Worm (Caenorhabditis elegans) whole organism, L1 larva: ENCODE measurements around the gene F22B5.10.

Experiments
- C34B4.2 ChIP-seq: sonication (generic microtip); optimal IDR thresholded peaks from 2 replicates; lab custom pipeline; 2017; ENCODE audit warnings: mild to moderate bottlenecking, missing genetic modification characterization, missing compliant biosample characterization
- F16B12.6 ChIP-seq: fragments of 150-350 bp; optimal IDR thresholded peaks from 2 replicates; lab custom pipeline; 2014; ENCODE audit warnings: missing biosample characterization, missing genetic modification characterization
- Y116A8C.19 ChIP-seq: sonication (generic microtip); optimal IDR thresholded peaks from 2 replicates; lab custom pipeline; 2016; ENCODE audit warnings: missing compliant biosample characterization, missing genetic modification characterization, borderline replicate concordance
- aly-2 ChIP-seq: fragments of 150-350 bp; optimal IDR thresholded peaks from 2 replicates; lab custom pipeline; 2014; ENCODE audit warnings: missing biosample characterization, missing genetic modification characterization
- ama-1 ChIP-seq: fragments of 150-350 bp; optimal IDR thresholded peaks from 2 replicates; lab custom pipeline; 2014
- blmp-1 ChIP-seq: fragments of 150-350 bp; optimal IDR thresholded peaks from 2 replicates; lab custom pipeline; 2014; ENCODE audit warnings: missing biosample characterization, missing genetic modification characterization
- ceh-63 ChIP-seq: fragments of 200-800 bp; sonication (Bioruptor generic); optimal IDR thresholded peaks from 2 replicates; lab custom pipeline; 2018; ENCODE audit warnings: mild to moderate bottlenecking, missing genetic modification characterization, missing compliant biosample characterization
- ceh-90 ChIP-seq: sonication (generic microtip); optimal IDR thresholded peaks from 2 replicates; lab custom pipeline; 2016; ENCODE audit warnings: missing genetic modification characterization, missing compliant biosample characterization
- dpl-1 ChIP-seq, 3 experiments: fragments of 150-350 bp in 2 of 3; sonication (generic microtip) in 1 of 3; optimal IDR thresholded peaks; 2 replicates each; lab custom pipeline; 2014 to 2017; ENCODE audit warnings: missing biosample characterization in 3 of 3, missing genetic modification characterization in 3 of 3, missing genetic modification reagents in 3 of 3
- dsc-1 ChIP-seq: sonication (generic microtip); optimal IDR thresholded peaks from 2 replicates; lab custom pipeline; 2016; ENCODE audit warnings: mild to moderate bottlenecking, missing genetic modification characterization, missing compliant biosample characterization
- efl-1 ChIP-seq, 4 experiments: fragments of 150-350 bp; optimal IDR thresholded peaks in 3 of 4; peaks in 1 of 4; 1 replicate in 1 of 4; 2 replicates in 3 of 4; lab custom pipeline; 2014; ENCODE audit warnings: missing biosample characterization in 2 of 4, missing genetic modification characterization in 2 of 4, missing genetic modification reagents in 2 of 4
- efl-3 ChIP-seq: fragments of 200-800 bp; sonication (Bioruptor generic); optimal IDR thresholded peaks from 2 replicates; lab custom pipeline; 2018; ENCODE audit warnings: mild to moderate bottlenecking, missing genetic modification characterization, missing compliant biosample characterization
- elt-3 ChIP-seq, 6 experiments: fragments of 150-350 bp in 1 of 6; sonication (generic microtip); optimal IDR thresholded peaks; 2 replicates each; lab custom pipeline; 2017 to 2018; ENCODE audit warnings: missing biosample characterization in 6 of 6, missing genetic modification characterization in 6 of 6, inconsistent platforms in 1 of 6
- fos-1 ChIP-seq: fragments of 150-350 bp; optimal IDR thresholded peaks from 2 replicates; lab custom pipeline; 2014; ENCODE audit warnings: missing biosample characterization, missing genetic modification characterization
- hlh-17 ChIP-seq: fragments of 200-800 bp; sonication (Bioruptor generic); optimal IDR thresholded peaks from 2 replicates; lab custom pipeline; 2018; ENCODE audit warnings: missing genetic modification characterization, mild to moderate bottlenecking, missing compliant biosample characterization, moderate library complexity, borderline replicate concordance
- hlh-4 ChIP-seq: sonication (generic microtip); optimal IDR thresholded peaks from 2 replicates; lab custom pipeline; 2016; ENCODE audit warnings: mild to moderate bottlenecking, missing genetic modification characterization, missing compliant biosample characterization
- hpl-2 ChIP-seq: fragments of 150-350 bp; optimal IDR thresholded peaks from 2 replicates; lab custom pipeline; 2014; ENCODE audit warnings: missing biosample characterization, missing genetic modification reagents, missing genetic modification characterization
- isw-1 ChIP-seq: fragments of 200-800 bp; sonication (Bioruptor generic); IDR thresholded peaks from 2 replicates; pipeline ENCODE4 v1.3.6; 2022; ENCODE audit warnings: missing genetic modification characterization, missing compliant biosample characterization
- jun-1 ChIP-seq: fragments of 150-350 bp; optimal IDR thresholded peaks from 2 replicates; lab custom pipeline; 2014; ENCODE audit warnings: missing biosample characterization, missing genetic modification reagents, missing genetic modification characterization
- lin-14 ChIP-seq: fragments of 200-800 bp; sonication (Bioruptor generic); optimal IDR thresholded peaks from 2 replicates; lab custom pipeline; 2018; ENCODE audit warnings: mild to moderate bottlenecking, missing genetic modification characterization, moderate library complexity, missing compliant biosample characterization
- lin-35 ChIP-seq, 2 experiments: fragments of 150-350 bp; optimal IDR thresholded peaks; 2 replicates each; lab custom pipeline; 2014; ENCODE audit warnings: missing biosample characterization in 2 of 2, missing genetic modification characterization in 2 of 2, missing genetic modification reagents in 2 of 2
- lin-39 ChIP-seq: fragments of 150-350 bp; optimal IDR thresholded peaks from 2 replicates; lab custom pipeline; 2014; ENCODE audit warnings: missing biosample characterization, missing genetic modification reagents, missing genetic modification characterization
- lir-3 ChIP-seq: sonication (generic microtip); optimal IDR thresholded peaks from 2 replicates; lab custom pipeline; 2016; ENCODE audit warnings: mild to moderate bottlenecking, missing genetic modification characterization, moderate library complexity, missing compliant biosample characterization; ENCODE audit not compliant: poor library complexity
- lsy-2 ChIP-seq, 2 experiments: fragments of 150-350 bp; optimal IDR thresholded peaks; 2 replicates each; lab custom pipeline; 2014; ENCODE audit warnings: missing biosample characterization in 2 of 2, missing genetic modification characterization in 2 of 2
- mab-9 ChIP-seq: fragments of 200-800 bp; sonication (Bioruptor generic); IDR thresholded peaks from 2 replicates; pipeline ENCODE4 v1.3.6; 2022; ENCODE audit warnings: missing genetic modification reagents, missing genetic modification characterization, missing compliant biosample characterization
- mdl-1 ChIP-seq, 2 experiments: fragments of 150-350 bp; optimal IDR thresholded peaks; 2 replicates each; lab custom pipeline; 2014 to 2017; ENCODE audit warnings: missing biosample characterization in 2 of 2, missing genetic modification characterization in 2 of 2, inconsistent platforms in 1 of 2
- mep-1 ChIP-seq: fragments of 150-350 bp; optimal IDR thresholded peaks from 2 replicates; lab custom pipeline; 2014; ENCODE audit warnings: missing biosample characterization, missing genetic modification characterization
- nhr-19 ChIP-seq: fragments of 200-800 bp; sonication (Bioruptor generic); conservative IDR thresholded peaks from 2 replicates; pipeline ENCODE4 v1.3.6; 2022; ENCODE audit warnings: missing genetic modification characterization, missing compliant biosample characterization
- nhr-20 ChIP-seq: sonication (generic microtip); optimal IDR thresholded peaks from 2 replicates; lab custom pipeline; 2016; ENCODE audit warnings: mild to moderate bottlenecking, missing genetic modification characterization, missing compliant biosample characterization
- nhr-237 ChIP-seq: fragments of 150-350 bp; optimal IDR thresholded peaks from 2 replicates; lab custom pipeline; 2014; ENCODE audit warnings: missing biosample characterization, missing genetic modification characterization
- nhr-28 ChIP-seq: fragments of 150-350 bp; optimal IDR thresholded peaks from 2 replicates; lab custom pipeline; 2014; ENCODE audit warnings: missing biosample characterization, missing genetic modification characterization
- nhr-71 ChIP-seq: sonication (generic microtip); optimal IDR thresholded peaks from 2 replicates; lab custom pipeline; 2016; ENCODE audit warnings: mild to moderate bottlenecking, missing genetic modification characterization, moderate library complexity, missing compliant biosample characterization
- nhr-77 ChIP-seq: fragments of 150-350 bp; optimal IDR thresholded peaks from 2 replicates; lab custom pipeline; 2014; ENCODE audit warnings: missing biosample characterization, missing genetic modification characterization
- nhr-84 ChIP-seq: sonication (generic microtip); optimal IDR thresholded peaks from 2 replicates; lab custom pipeline; 2017; ENCODE audit warnings: missing biosample characterization, missing genetic modification characterization
- nhr-85 ChIP-seq: sonication (generic microtip); peaks from one replicate; lab custom pipeline; 2016; ENCODE audit warnings: missing genetic modification characterization, inconsistent platforms, missing compliant biosample characterization
- nhr-90 ChIP-seq: sonication (generic microtip); optimal IDR thresholded peaks from 2 replicates; lab custom pipeline; 2016; ENCODE audit warnings: mild to moderate bottlenecking, missing genetic modification characterization, missing compliant biosample characterization; ENCODE audit not compliant: poor library complexity
- pag-3 ChIP-seq: sonication (generic microtip); optimal IDR thresholded peaks from 2 replicates; lab custom pipeline; 2017; ENCODE audit warnings: missing genetic modification characterization, mild to moderate bottlenecking, missing compliant biosample characterization, antibody characterized with exemption, borderline replicate concordance; ENCODE audit not compliant: insufficient read depth
- rnt-1 ChIP-seq: sonication (generic microtip); optimal IDR thresholded peaks from 2 replicates; lab custom pipeline; 2016; ENCODE audit warnings: mild to moderate bottlenecking, missing genetic modification characterization, moderate library complexity, missing compliant biosample characterization
- skn-1 ChIP-seq: fragments of 150-350 bp; optimal IDR thresholded peaks from 2 replicates; lab custom pipeline; 2014; ENCODE audit warnings: missing biosample characterization, missing genetic modification characterization
- snpc-4 ChIP-seq: fragments of 150-350 bp; optimal IDR thresholded peaks from 2 replicates; lab custom pipeline; 2014; ENCODE audit warnings: missing biosample characterization, missing genetic modification characterization
- snu-23 ChIP-seq: sonication (generic microtip); optimal IDR thresholded peaks from 2 replicates; lab custom pipeline; 2016; ENCODE audit warnings: missing genetic modification characterization, missing compliant biosample characterization
- sox-4 ChIP-seq: sonication (generic microtip); optimal IDR thresholded peaks from 2 replicates; lab custom pipeline; 2016; ENCODE audit warnings: missing genetic modification characterization, missing compliant biosample characterization
- sptf-1 ChIP-seq: fragments of 150-350 bp; optimal IDR thresholded peaks from 2 replicates; lab custom pipeline; 2014; ENCODE audit warnings: missing biosample characterization, missing genetic modification characterization
- sup-37 ChIP-seq: fragments of 200-800 bp; sonication (Bioruptor generic); optimal IDR thresholded peaks from 2 replicates; lab custom pipeline; 2018; ENCODE audit warnings: mild to moderate bottlenecking, missing genetic modification characterization, missing compliant biosample characterization
- tbx-2 ChIP-seq: sonication (generic microtip); optimal IDR thresholded peaks from 2 replicates; lab custom pipeline; 2016; ENCODE audit warnings: missing genetic modification characterization, missing compliant biosample characterization
- tlp-1 ChIP-seq: fragments of 150-350 bp; optimal IDR thresholded peaks from 2 replicates; lab custom pipeline; 2014; ENCODE audit warnings: missing biosample characterization, missing genetic modification characterization
- unc-62 ChIP-seq: fragments of 150-350 bp; optimal IDR thresholded peaks from 2 replicates; lab custom pipeline; 2014; ENCODE audit warnings: missing biosample characterization, missing genetic modification reagents, missing genetic modification characterization
- vab-15 ChIP-seq: sonication (generic microtip); optimal IDR thresholded peaks from 2 replicates; lab custom pipeline; 2017; ENCODE audit warnings: missing genotype, mild to moderate bottlenecking, missing genetic modification characterization, missing compliant biosample characterization
- ztf-11 ChIP-seq, 2 experiments: sonication (generic microtip); optimal IDR thresholded peaks; 2 replicates each; lab custom pipeline; 2016 to 2017; ENCODE audit warnings: missing genetic modification characterization in 2 of 2, missing biosample characterization in 1 of 2, missing compliant biosample characterization in 1 of 2

The F22B5.10 gene

DNA sequence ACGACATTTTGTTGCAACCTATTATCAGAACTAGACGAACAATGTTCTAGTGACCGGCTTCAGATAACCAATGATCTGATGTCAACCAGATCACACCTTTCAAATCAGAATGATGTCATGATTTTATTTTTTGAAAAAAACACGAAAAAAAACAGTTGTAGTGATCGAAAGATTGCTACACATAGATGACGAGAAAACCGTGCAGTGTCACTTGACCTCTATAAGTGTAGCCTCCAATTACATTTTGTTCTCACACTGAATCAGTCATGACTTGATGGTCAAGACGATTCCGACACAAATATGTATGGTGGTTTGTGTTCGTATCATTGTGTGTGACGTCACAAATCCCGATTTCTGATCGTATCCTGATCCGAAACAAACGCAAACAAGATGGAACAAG lies 26.9 kb upstream of the F22B5.10 start:
- TF ChIP-seq lin-35 (GFP tag; optimal IDR thresholded peaks at IDR 0.05; lab: Kevin White, UChicago) (peak in 1 of 2 experiments; percentile 5), nhr-85 (tag; lab: Kevin White, UChicago) (peak; percentile 88), ama-1 (peak; percentile 2), blmp-1 (tag; lab: Kevin White, UChicago) (peak; percentile 17), nhr-71 (tag; lab: Kevin White, UChicago) (peak; percentile 20), lin-14 (peak; percentile 8), nhr-28 (tag; lab: Kevin White, UChicago) (no peak), nhr-20 (peak; percentile 55), hlh-4 (tag; lab: Kevin White, UChicago) (no peak), ztf-11 (tag; optimal IDR thresholded peaks at IDR 0.05; lab: Kevin White, UChicago) (no peak)

DNA sequence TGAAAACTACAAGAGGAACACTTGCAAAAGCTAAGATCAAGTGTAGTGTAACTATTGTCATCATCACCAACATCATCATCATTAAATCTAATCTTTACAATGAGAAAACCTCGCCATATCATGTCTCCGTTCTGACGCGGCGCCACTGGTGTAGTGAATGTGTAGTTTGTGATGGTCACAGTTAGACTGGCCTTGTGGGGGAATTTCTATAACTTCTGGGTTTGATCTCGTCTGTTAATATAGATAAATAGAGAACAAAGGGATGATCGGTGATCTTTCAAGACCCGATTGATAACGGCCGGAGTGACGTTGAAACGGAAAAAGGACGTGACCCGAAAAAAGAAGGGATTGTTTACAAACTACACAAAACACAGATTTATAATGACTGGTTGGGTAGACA lies 26.2 kb upstream of the F22B5.10 start:
- TF ChIP-seq Y116A8C.19 (tag; lab: Kevin White, UChicago) (no peak), skn-1 (no peak), sox-4 (tag; lab: Kevin White, UChicago) (no peak), dsc-1 (tag; lab: Kevin White, UChicago) (no peak), nhr-90 (tag; lab: Kevin White, UChicago) (peak; percentile 52), unc-62 (GFP tag; lab: Kevin White, UChicago) (no peak), jun-1 (tag; lab: Kevin White, UChicago) (no peak), efl-3 (no peak), ceh-90 (no peak), mdl-1 (tag; optimal IDR thresholded peaks at IDR 0.05; lab: Kevin White, UChicago) (peak in 1 of 2 experiments; percentile 51), snu-23 (GFP tag; lab: Kevin White, UChicago) (peak; percentile 48), dpl-1 (GFP tag; optimal IDR thresholded peaks at IDR 0.05; lab: Kevin White, UChicago) (peak in 1 of 3 experiments; percentile 1), tlp-1 (tag; lab: Kevin White, UChicago) (no peak), nhr-237 (no peak), ceh-63 (GFP tag; lab: Kevin White, UChicago) (no peak), fos-1 (tag; lab: Kevin White, UChicago) (no peak), tbx-2 (tag; lab: Kevin White, UChicago) (peak; percentile 30), hlh-17 (GFP tag; lab: Kevin White, UChicago) (no peak), nhr-77 (tag; lab: Kevin White, UChicago) (no peak), nhr-85 (tag; lab: Kevin White, UChicago) (peak; percentile 95), C34B4.2 (tag; lab: Kevin White, UChicago) (no peak), hpl-2 (no peak), aly-2 (tag; lab: Kevin White, UChicago) (no peak), rnt-1 (tag; lab: Kevin White, UChicago) (peak; percentile 6), nhr-20 (peak; percentile 84), sup-37 (no peak), mep-1 (tag; lab: Kevin White, UChicago) (peak; percentile 5), snpc-4 (no peak), sptf-1 (tag; lab: Kevin White, UChicago) (no peak), lin-14 (peak; percentile 71), lin-39 (tag; lab: Kevin White, UChicago) (no peak), pag-3 (tag; lab: Kevin White, UChicago) (no peak), lir-3 (tag; lab: Kevin White, UChicago) (no peak), lsy-2 (tag; optimal IDR thresholded peaks at IDR 0.05; lab: Kevin White, UChicago) (no peak), hlh-4 (tag; lab: Kevin White, UChicago) (no peak), ama-1 (no peak), F16B12.6 (tag; lab: Kevin White, UChicago) (no peak), efl-1 (optimal IDR thresholded peaks at IDR 0.05; lab: Kevin White, UChicago) (no peak), efl-1 (GFP tag; optimal IDR thresholded peaks at IDR 0.05 in 1 of 2; lab: Kevin White, UChicago) (peak in 1 of 2 experiments; percentile 90), mab-9 (GFP tag; lab: Robert Waterston, UW) (no peak), ztf-11 (tag; optimal IDR thresholded peaks at IDR 0.05; lab: Kevin White, UChicago) (no peak), nhr-84 (no peak), isw-1 (GFP tag; lab: Robert Waterston, UW) (no peak), nhr-19 (GFP tag; lab: Robert Waterston, UW) (peak; percentile 37), vab-15 (tag; lab: Kevin White, UChicago) (no peak), nhr-28 (tag; lab: Kevin White, UChicago) (no peak), elt-3 (tag; optimal IDR thresholded peaks at IDR 0.05; lab: Kevin White, UChicago) (peak in 5 of 6 experiments; percentile 19 to 98 (median 87)), nhr-71 (tag; lab: Kevin White, UChicago) (peak; percentile 75)
